Fruit fly (Drosophila melanogaster): Measurements from ENCODE around the gene CG9628.

DNA sequence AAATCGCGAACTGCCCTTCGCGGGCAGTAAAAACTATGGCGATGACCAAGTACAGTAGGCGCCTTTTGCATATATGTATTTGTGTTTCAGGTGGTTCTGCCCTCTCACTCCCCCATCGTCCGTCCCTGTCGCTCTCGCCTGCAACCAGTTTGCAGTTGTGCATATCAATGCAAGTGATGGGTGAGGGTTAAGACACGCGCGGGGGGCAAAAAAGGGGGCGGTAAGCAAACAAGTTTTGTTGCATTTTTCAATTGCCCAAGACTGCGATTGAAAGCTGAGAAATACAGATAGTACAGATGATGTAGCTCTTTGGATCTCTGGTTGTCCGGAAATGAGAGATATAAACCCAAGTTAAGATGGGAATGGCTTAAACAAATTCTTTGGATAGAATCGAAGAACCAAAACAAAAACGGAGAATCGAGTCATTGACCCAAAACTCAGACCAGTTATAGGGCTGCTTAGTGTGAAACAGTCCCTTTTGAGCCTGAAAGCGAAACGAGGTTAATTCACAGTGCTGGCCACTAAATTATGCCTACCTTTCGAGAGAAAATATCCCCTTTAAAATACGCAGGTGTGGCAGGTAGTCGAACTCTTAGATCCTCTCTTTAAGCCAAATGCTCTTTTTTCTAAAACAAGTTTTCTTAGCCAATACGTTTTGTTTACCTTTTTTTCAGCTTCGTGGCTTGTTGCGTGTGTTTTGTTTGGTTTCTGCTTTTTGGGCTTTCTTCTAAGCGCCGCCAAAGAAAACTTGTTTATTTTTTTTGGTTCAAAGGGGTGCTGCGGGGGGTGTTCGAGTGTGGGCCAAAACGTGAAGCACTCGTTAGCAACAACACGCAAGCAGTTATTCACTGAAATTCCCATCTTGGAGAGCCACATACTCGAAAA is 2.1 kb downstream of the CG9628 start:
- TF ChIP-seq Dll (optimal IDR thresholded peaks at IDR 0.05) = no peak
- TF ChIP-seq psq (optimal IDR thresholded peaks at IDR 0.05) = no peak
